Worm (Caenorhabditis elegans): Measurements from ENCODE around the gene dcaf-1.

DNA sequence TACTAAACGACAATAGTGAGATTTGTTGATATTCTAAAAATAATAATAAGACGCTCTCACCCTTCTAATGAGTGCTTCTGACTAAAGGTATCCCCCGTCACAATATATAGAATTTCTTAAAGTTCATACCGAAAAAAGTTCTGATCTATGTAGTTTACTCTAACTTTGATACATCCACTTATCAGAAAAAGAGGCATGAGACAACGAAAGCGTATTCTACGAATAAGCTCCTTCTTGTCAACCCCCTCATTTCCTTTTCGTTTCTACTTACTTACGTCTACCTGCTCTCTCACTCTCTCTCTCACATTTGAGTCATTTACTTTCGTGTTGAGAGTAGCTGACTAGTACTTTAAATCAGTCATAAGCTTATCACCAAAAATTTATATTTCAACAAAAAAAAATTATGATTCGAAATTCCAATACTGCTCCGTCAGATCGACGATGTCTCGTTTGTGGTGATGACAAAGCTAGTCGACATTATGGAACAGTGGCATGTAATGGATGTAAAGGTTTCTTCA, 19.0 kb upstream of the dcaf-1 start:
- TF ChIP-seq him-1 (tag; optimal IDR thresholded peaks at IDR 0.05): no peak
- TF ChIP-seq dao-5 (tag; optimal IDR thresholded peaks at IDR 0.05): no peak

Data from whole organism, L4/young adult.